Fruit fly (Drosophila melanogaster): ENCODE results near the gene Toll-9.

dm6 chr3L:20354363-20354762 lies 12.2 kb downstream of the Toll-9 start:
- TF ChIP-seq Myc (optimal IDR thresholded peaks at IDR 0.05): no peak
- TF ChIP-seq psq (optimal IDR thresholded peaks at IDR 0.05): no peak
- TF ChIP-seq h (optimal IDR thresholded peaks at IDR 0.05): no peak
- no peak for TF ChIP-seq ttk (optimal IDR thresholded peaks at IDR 0.05)
- TF ChIP-seq insv (optimal IDR thresholded peaks at IDR 0.05): no peak

All from Kc167 (cell line).